Fruit fly (Drosophila melanogaster): Measurements from ENCODE around the gene CG4098.
A peak's percentile ranks its signal among the peaks of the same experiment; 100 is the strongest.

CG4098 gene

DNA sequence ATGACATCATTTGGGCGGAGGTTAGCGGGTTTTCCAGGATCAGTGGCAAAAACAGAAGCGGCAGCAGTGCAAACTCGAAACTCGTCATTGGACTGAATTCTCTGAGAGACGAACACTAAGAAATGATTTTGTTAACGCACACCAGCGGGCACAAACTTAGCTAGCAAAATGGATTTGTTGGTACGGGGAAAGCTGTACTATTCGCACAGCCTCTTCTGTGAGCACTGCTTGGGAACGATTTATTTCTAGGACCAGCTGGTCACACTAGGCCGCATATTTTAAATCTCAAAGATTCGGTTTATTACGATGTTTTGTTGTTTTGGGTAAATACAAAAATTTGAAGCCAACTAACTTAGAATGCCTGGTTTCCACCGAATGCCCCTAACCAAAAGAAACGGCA is at the start of gene CG4098 (continued):
- TF ChIP-seq CG1792 (GFP tag; optimal IDR thresholded peaks at IDR 0.05) (peak; percentile 42), dan (GFP tag; IDR thresholded peaks at IDR 0.05) (no peak), Sin3A (optimal IDR thresholded peaks at IDR 0.05) (peak; percentile 17), Mes4 (GFP tag; optimal IDR thresholded peaks at IDR 0.05) (peak; percentile 13), CG10979 (tag; optimal IDR thresholded peaks at IDR 0.05) (peak; percentile 34), CG14860 (GFP tag; IDR thresholded peaks at IDR 0.05; ENCODE audit: partially characterized antibody) (no peak), sug (tag; optimal IDR thresholded peaks at IDR 0.05) (peak; percentile 40), CG3281 (GFP tag; optimal IDR thresholded peaks at IDR 0.05) (peak; percentile 27), seq (GFP tag; IDR thresholded peaks at IDR 0.05) (no peak; the same call in 1 of the 2 replicates), bbx (GFP tag; IDR thresholded peaks at IDR 0.05; ENCODE audit: partially characterized antibody) (peak; percentile 23; the same call in 1 of the 2 replicates), Hr51 (GFP tag; optimal IDR thresholded peaks at IDR 0.05) (peak; percentile 7 to 39), CG8290 (GFP tag; optimal IDR thresholded peaks at IDR 0.05) (no peak), CG8290 (tag; optimal IDR thresholded peaks at IDR 0.05) (peak in 1 of 2 experiments; percentile 95), CG30020 (tag; optimal IDR thresholded peaks at IDR 0.05) (no peak), CG13424 (tag; optimal IDR thresholded peaks at IDR 0.05) (peak; percentile 59), kni (GFP tag; optimal IDR thresholded peaks at IDR 0.05) (no peak), MTF-1 (GFP tag; optimal IDR thresholded peaks at IDR 0.05; ENCODE audit: borderline replicate concordance) (peak; percentile 24), btn (GFP tag; optimal IDR thresholded peaks at IDR 0.05) (peak; percentile 2), CG12744 (GFP tag; optimal IDR thresholded peaks at IDR 0.05) (peak; percentile 46), CG34224 (GFP tag; IDR thresholded peaks at IDR 0.05; ENCODE audit: partially characterized antibody) (no peak), Bgb (GFP tag; IDR thresholded peaks at IDR 0.05; ENCODE audit: partially characterized antibody) (no peak), zfh2 (GFP tag; optimal IDR thresholded peaks at IDR 0.05) (peak; percentile 75), run (tag; optimal IDR thresholded peaks at IDR 0.05) (no peak), CG7987 (GFP tag; optimal IDR thresholded peaks at IDR 0.05) (peak; percentile 29), CoRest (tag; optimal IDR thresholded peaks at IDR 0.05) (peak; percentile 38), Stat92E (GFP tag; optimal IDR thresholded peaks at IDR 0.05) (no peak), Dip3 (GFP tag; optimal IDR thresholded peaks at IDR 0.05) (peak; percentile 55), schlank (tag; optimal IDR thresholded peaks at IDR 0.05) (peak; percentile 59), CG7357 (GFP tag; IDR thresholded peaks at IDR 0.05) (peak; percentile 37; the same call in 1 of the 3 replicates), CG10565 (GFP tag; optimal IDR thresholded peaks at IDR 0.05) (no peak), emc (GFP tag; optimal IDR thresholded peaks at IDR 0.05) (no peak), croc (GFP tag; conservative IDR thresholded peaks at IDR 0.05) (no peak), bowl (GFP tag; IDR thresholded peaks at IDR 0.05) (no peak), tin (GFP tag; optimal IDR thresholded peaks at IDR 0.05) (peak; percentile 63), Deaf1 (tag; optimal IDR thresholded peaks at IDR 0.05) (no peak), Pdp1 (GFP tag; optimal IDR thresholded peaks at IDR 0.05) (peak; percentile 63 to 65), Side (GFP tag; optimal IDR thresholded peaks at IDR 0.05) (peak; percentile 12), CG18619 (GFP tag; optimal IDR thresholded peaks at IDR 0.05) (peak; percentile 20), corto (GFP tag; optimal IDR thresholded peaks at IDR 0.05) (peak; percentile 17), gsb (GFP tag; IDR thresholded peaks at IDR 0.05) (no peak), wek (GFP tag; optimal IDR thresholded peaks at IDR 0.05) (peak; percentile 48), Spps (tag; optimal IDR thresholded peaks at IDR 0.05) (no peak), Hr3 (GFP tag; optimal IDR thresholded peaks at IDR 0.05) (peak; percentile 39), CG10366 (GFP tag; IDR thresholded peaks at IDR 0.05) (peak; percentile 76), CG2120 (GFP tag; optimal IDR thresholded peaks at IDR 0.05) (peak; percentile 84), CG12659 (GFP tag; optimal IDR thresholded peaks at IDR 0.05) (peak; percentile 70), chinmo (GFP tag; IDR thresholded peaks at IDR 0.05; ENCODE audit: partially characterized antibody) (no peak), Abd-B (GFP tag; optimal IDR thresholded peaks at IDR 0.05) (peak; percentile 5), sd (tag; optimal IDR thresholded peaks at IDR 0.05) (peak; percentile 37)
